Worm (Caenorhabditis elegans) whole organism, young adult: ENCODE data around the gene F54E7.9.

Experiments
- B0035.1 ChIP-seq: sonication (generic microtip); optimal IDR thresholded peaks from 2 replicates; lab custom pipeline; 2016; ENCODE audit warnings: missing genetic modification characterization, mild to moderate bottlenecking, missing compliant biosample characterization, missing genotype, missing genetic modification reagents
- C17E4.6 ChIP-seq: fragments of 200-800 bp; sonication (Bioruptor generic); IDR thresholded peaks from 2 replicates; pipeline ENCODE4 v1.3.6; 2022; ENCODE audit warnings: missing genetic modification reagents, missing genetic modification characterization, missing compliant biosample characterization
- F23B12.7 ChIP-seq: sonication (generic microtip); optimal IDR thresholded peaks from 2 replicates; lab custom pipeline; 2017; ENCODE audit warnings: missing genetic modification characterization, mild to moderate bottlenecking, missing compliant biosample characterization, antibody characterized with exemption, moderate library complexity; ENCODE audit not compliant: insufficient read depth
- F37B4.10 ChIP-seq: fragments of 200-800 bp; sonication (Bioruptor generic); IDR thresholded peaks from 2 replicates; pipeline ENCODE4 v1.3.6; 2022; ENCODE audit warnings: missing genetic modification characterization, missing compliant biosample characterization
- F39B2.1 ChIP-seq: fragments of 200-800 bp; sonication (Bioruptor generic); IDR thresholded peaks from 2 replicates; pipeline ENCODE4 v1.3.6; 2022; ENCODE audit warnings: missing genetic modification reagents, missing genetic modification characterization, missing compliant biosample characterization
- F55B11.4 ChIP-seq: sonication (generic microtip); optimal IDR thresholded peaks from 2 replicates; lab custom pipeline; 2016; ENCODE audit warnings: missing compliant biosample characterization, missing genetic modification characterization, borderline replicate concordance; ENCODE audit not compliant: insufficient read depth
- F57A8.1 ChIP-seq: fragments of 200-800 bp; sonication (Bioruptor generic); optimal IDR thresholded peaks from 2 replicates; lab custom pipeline; 2018; ENCODE audit warnings: mild to moderate bottlenecking, missing genetic modification characterization, moderate library complexity, missing compliant biosample characterization
- F57C9.4 ChIP-seq: sonication (generic microtip); optimal IDR thresholded peaks from 2 replicates; lab custom pipeline; 2017; ENCODE audit warnings: mild to moderate bottlenecking, missing genetic modification characterization, missing compliant biosample characterization
- T26A5.8 ChIP-seq: sonication (generic microtip); optimal IDR thresholded peaks from 2 replicates; lab custom pipeline; 2016; ENCODE audit warnings: missing genetic modification characterization, missing compliant biosample characterization
- Y53G8AR.9 ChIP-seq: fragments of 200-800 bp; sonication (Bioruptor generic); conservative IDR thresholded peaks from 2 replicates; pipeline ENCODE4 v1.3.6; 2022; ENCODE audit warnings: missing genetic modification reagents, missing genetic modification characterization, missing compliant biosample characterization
- athp-1 ChIP-seq: sonication (generic microtip); optimal IDR thresholded peaks from 2 replicates; lab custom pipeline; 2017; ENCODE audit warnings: mild to moderate bottlenecking, missing genetic modification characterization, missing compliant biosample characterization
- attf-3 ChIP-seq: fragments of 200-800 bp; sonication (Bioruptor generic); conservative IDR thresholded peaks from 2 replicates; pipeline ENCODE4 v1.3.6; 2022; ENCODE audit warnings: missing genetic modification reagents, missing genetic modification characterization, missing compliant biosample characterization
- attf-5 ChIP-seq: fragments of 200-800 bp; sonication (Bioruptor generic); optimal IDR thresholded peaks from 2 replicates; lab custom pipeline; 2018; ENCODE audit warnings: mild to moderate bottlenecking, missing genetic modification characterization, missing compliant biosample characterization
- attf-6 ChIP-seq: fragments of 200-800 bp; sonication (Bioruptor generic); IDR thresholded peaks from 2 replicates; pipeline ENCODE4 v1.3.6; 2022; ENCODE audit warnings: missing genetic modification reagents, missing genetic modification characterization, missing compliant biosample characterization
- bed-2 ChIP-seq: fragments of 200-800 bp; sonication (Bioruptor generic); IDR thresholded peaks from 2 replicates; pipeline ENCODE4 v1.3.6; 2022; ENCODE audit warnings: missing genetic modification reagents, missing genetic modification characterization, missing compliant biosample characterization
- ccch-3 ChIP-seq: fragments of 200-800 bp; sonication (Bioruptor generic); optimal IDR thresholded peaks from 2 replicates; lab custom pipeline; 2018; ENCODE audit warnings: mild to moderate bottlenecking, missing genetic modification characterization, missing compliant biosample characterization
- ceh-27 ChIP-seq: fragments of 200-800 bp; sonication (Bioruptor generic); optimal IDR thresholded peaks from 2 replicates; lab custom pipeline; 2018; ENCODE audit warnings: mild to moderate bottlenecking, missing genetic modification characterization, moderate library complexity, missing compliant biosample characterization
- ceh-40 ChIP-seq: fragments of 200-800 bp; sonication (Bioruptor generic); IDR thresholded peaks from 2 replicates; pipeline ENCODE4 v1.3.6; 2022; ENCODE audit warnings: missing genetic modification characterization, missing compliant biosample characterization
- ceh-58 ChIP-seq: fragments of 200-800 bp; sonication (Bioruptor generic); IDR thresholded peaks from 2 replicates; pipeline ENCODE4 v1.3.6; 2022; ENCODE audit warnings: missing genetic modification characterization, missing compliant biosample characterization
- ceh-79 ChIP-seq: sonication (generic microtip); optimal IDR thresholded peaks from 2 replicates; lab custom pipeline; 2017; ENCODE audit warnings: mild to moderate bottlenecking, missing genetic modification characterization, missing compliant biosample characterization
- chd-7 ChIP-seq: sonication (generic microtip); optimal IDR thresholded peaks from 2 replicates; lab custom pipeline; 2016; ENCODE audit warnings: mild to moderate bottlenecking, missing genetic modification characterization, moderate library complexity, missing compliant biosample characterization
- dox-1 ChIP-seq: fragments of 200-800 bp; sonication (Bioruptor generic); IDR thresholded peaks from 2 replicates; pipeline ENCODE4 v1.3.6; 2022; ENCODE audit warnings: missing genetic modification reagents, missing genetic modification characterization, missing compliant biosample characterization
- dpff-1 ChIP-seq: sonication (generic microtip); optimal IDR thresholded peaks from 2 replicates; lab custom pipeline; 2017; ENCODE audit warnings: mild to moderate bottlenecking, missing genetic modification characterization, missing compliant biosample characterization
- efl-1 ChIP-seq: fragments of 150-350 bp; optimal IDR thresholded peaks from 2 replicates; lab custom pipeline; 2014; ENCODE audit warnings: missing biosample characterization, missing genetic modification reagents, missing genetic modification characterization
- egl-18 ChIP-seq: fragments of 200-800 bp; sonication (Bioruptor generic); IDR thresholded peaks from 2 replicates; pipeline ENCODE4 v1.3.6; 2022; ENCODE audit warnings: missing genetic modification reagents, missing genetic modification characterization, missing compliant biosample characterization
- egl-44 ChIP-seq: fragments of 200-800 bp; sonication (Bioruptor generic); IDR thresholded peaks from 2 replicates; pipeline ENCODE4 v1.3.6; 2022; ENCODE audit warnings: missing genetic modification reagents, missing genetic modification characterization, missing compliant biosample characterization
- gei-17 ChIP-seq: fragments of 200-800 bp; sonication (Bioruptor generic); optimal IDR thresholded peaks from 2 replicates; lab custom pipeline; 2018; ENCODE audit warnings: mild to moderate bottlenecking, missing genetic modification characterization, missing compliant biosample characterization
- him-1 ChIP-seq: sonication (generic microtip); optimal IDR thresholded peaks from 2 replicates; lab custom pipeline; 2016; ENCODE audit warnings: missing genotype, missing genetic modification reagents, missing genetic modification characterization, missing compliant biosample characterization
- hlh-26 ChIP-seq: fragments of 200-800 bp; sonication (Bioruptor generic); conservative IDR thresholded peaks from 2 replicates; pipeline ENCODE4 v1.3.6; 2022; ENCODE audit warnings: missing genetic modification reagents, missing genetic modification characterization, missing compliant biosample characterization
- hmg-1.2 ChIP-seq: fragments of 200-800 bp; sonication (Bioruptor generic); IDR thresholded peaks from 2 replicates; pipeline ENCODE4 v1.3.6; 2022; ENCODE audit warnings: missing genetic modification reagents, missing genetic modification characterization, missing compliant biosample characterization
- hmg-20 ChIP-seq: fragments of 200-800 bp; sonication (Bioruptor generic); IDR thresholded peaks from 2 replicates; pipeline ENCODE4 v1.3.6; 2022; ENCODE audit warnings: missing genetic modification reagents, missing genetic modification characterization, missing compliant biosample characterization
- lag-1 ChIP-seq: fragments of 200-800 bp; sonication (Bioruptor generic); IDR thresholded peaks from 2 replicates; pipeline ENCODE4 v1.3.6; 2022; ENCODE audit warnings: missing genetic modification reagents, missing genetic modification characterization, missing compliant biosample characterization
- let-607 ChIP-seq, 2 experiments: fragments of 200-800 bp in 1 of 2; sonication (Bioruptor generic) in 1 of 2; sonication (generic microtip) in 1 of 2; optimal IDR thresholded peaks; 2 replicates each; lab custom pipeline; 2016 to 2018; ENCODE audit warnings: mild to moderate bottlenecking in 2 of 2, missing compliant biosample characterization in 2 of 2, missing genetic modification characterization in 2 of 2, moderate library complexity in 2 of 2, missing genotype in 1 of 2
- lsy-27 ChIP-seq: sonication (generic microtip); optimal IDR thresholded peaks from 2 replicates; lab custom pipeline; 2017; ENCODE audit warnings: missing genetic modification characterization, mild to moderate bottlenecking, missing compliant biosample characterization, antibody characterized with exemption, missing genotype, borderline replicate concordance; ENCODE audit not compliant: insufficient read depth
- madf-3 ChIP-seq: fragments of 200-800 bp; sonication (Bioruptor generic); IDR thresholded peaks from 2 replicates; pipeline ENCODE4 v1.3.6; 2022; ENCODE audit warnings: missing genetic modification reagents, missing genetic modification characterization, missing compliant biosample characterization
- mcd-1 ChIP-seq: fragments of 200-800 bp; sonication (Bioruptor generic); IDR thresholded peaks from 2 replicates; pipeline ENCODE4 v1.3.6; 2022; ENCODE audit warnings: missing genetic modification reagents, missing genetic modification characterization, missing compliant biosample characterization
- mxl-1 ChIP-seq: sonication (generic microtip); optimal IDR thresholded peaks from 2 replicates; lab custom pipeline; 2016; ENCODE audit warnings: missing genetic modification characterization, missing compliant biosample characterization
- nfya-2 ChIP-seq: fragments of 200-800 bp; sonication (Bioruptor generic); IDR thresholded peaks from 2 replicates; pipeline ENCODE4 v1.3.6; 2022; ENCODE audit warnings: missing genetic modification reagents, missing genetic modification characterization, missing compliant biosample characterization
- nhr-179 ChIP-seq: sonication (generic microtip); optimal IDR thresholded peaks from 2 replicates; lab custom pipeline; 2016; ENCODE audit warnings: mild to moderate bottlenecking, missing genetic modification characterization, missing compliant biosample characterization
- rcor-1 ChIP-seq: fragments of 200-800 bp; sonication (Bioruptor generic); IDR thresholded peaks from 2 replicates; pipeline ENCODE4 v1.3.6; 2022; ENCODE audit warnings: missing genetic modification reagents, missing genetic modification characterization, missing compliant biosample characterization
- repo-1 ChIP-seq: sonication (generic microtip); optimal IDR thresholded peaks from 2 replicates; lab custom pipeline; 2017; ENCODE audit warnings: mild to moderate bottlenecking, missing genetic modification characterization, missing compliant biosample characterization
- sdz-38 ChIP-seq: sonication (generic microtip); optimal IDR thresholded peaks from 2 replicates; lab custom pipeline; 2016; ENCODE audit warnings: missing genotype, missing genetic modification characterization, missing compliant biosample characterization
- snpc-3.4 ChIP-seq: sonication (generic microtip); optimal IDR thresholded peaks from 2 replicates; lab custom pipeline; 2017; ENCODE audit warnings: missing genetic modification characterization, mild to moderate bottlenecking, missing compliant biosample characterization, antibody characterized with exemption, moderate library complexity, missing genotype, missing genetic modification reagents
- sptf-2 ChIP-seq: fragments of 200-800 bp; sonication (Bioruptor generic); optimal IDR thresholded peaks from 2 replicates; lab custom pipeline; 2018; ENCODE audit warnings: mild to moderate bottlenecking, missing genetic modification characterization, missing compliant biosample characterization
- xnd-1 ChIP-seq: sonication (generic microtip); optimal IDR thresholded peaks from 2 replicates; lab custom pipeline; 2016; ENCODE audit warnings: missing genotype, missing genetic modification reagents, missing genetic modification characterization, missing compliant biosample characterization
- ztf-18 ChIP-seq: sonication (generic microtip); optimal IDR thresholded peaks from 2 replicates; lab custom pipeline; 2016; ENCODE audit warnings: missing genotype, mild to moderate bottlenecking, missing genetic modification characterization, missing compliant biosample characterization
- ztf-25 ChIP-seq: fragments of 200-800 bp; sonication (Bioruptor generic); IDR thresholded peaks from 2 replicates; pipeline ENCODE4 v1.3.6; 2022; ENCODE audit warnings: missing genetic modification reagents, missing genetic modification characterization, missing compliant biosample characterization
- ztf-3 ChIP-seq: fragments of 200-800 bp; sonication (Bioruptor generic); optimal IDR thresholded peaks from 2 replicates; lab custom pipeline; 2018; ENCODE audit warnings: mild to moderate bottlenecking, missing genetic modification characterization, missing compliant biosample characterization
- ztf-6 ChIP-seq: fragments of 200-800 bp; sonication (Bioruptor generic); IDR thresholded peaks from 2 replicates; pipeline ENCODE4 v1.3.6; 2022; ENCODE audit warnings: missing genetic modification reagents, missing genetic modification characterization, missing compliant biosample characterization

Gene F54E7.9

ce11 chrIII:5653692-5654105, 24.0 kb downstream of the F54E7.9 start:
- TF ChIP-seq athp-1 (tag; lab: Kevin White, UChicago) (peak; percentile 59), ceh-58 (GFP tag; lab: Robert Waterston, UW) (no peak), dpff-1 (tag; lab: Kevin White, UChicago) (no peak), F57C9.4 (tag; lab: Kevin White, UChicago) (no peak), chd-7 (tag; lab: Kevin White, UChicago) (no peak), ceh-40 (GFP tag; lab: Robert Waterston, UW) (no peak), ceh-27 (GFP tag; lab: Kevin White, UChicago) (peak; percentile 13), sptf-2 (GFP tag; lab: Kevin White, UChicago) (no peak), dox-1 (GFP tag; lab: Robert Waterston, UW) (peak; percentile 85; the same call in 1 of the 2 replicates), Y53G8AR.9 (0 out of 2 replicates have a peak, but pooled peaks have one; percentile 28), C17E4.6 (GFP tag; lab: Robert Waterston, UW) (0 out of 2 replicates have a peak, but pooled peaks have one; percentile 9), efl-1 (GFP tag; lab: Kevin White, UChicago) (peak; percentile 34), ztf-6 (GFP tag; lab: Robert Waterston, UW) (no peak), repo-1 (tag; lab: Kevin White, UChicago) (peak; percentile 53), rcor-1 (GFP tag; lab: Robert Waterston, UW) (peak; percentile 71), nfya-2 (no peak), mxl-1 (no peak), sdz-38 (no peak), B0035.1 (tag; lab: Kevin White, UChicago) (no peak), xnd-1 (peak; percentile 68), snpc-3.4 (tag; lab: Kevin White, UChicago) (peak; percentile 97), F55B11.4 (tag; lab: Kevin White, UChicago) (no peak), mcd-1 (GFP tag; lab: Robert Waterston, UW) (peak; percentile 87), F23B12.7 (peak; percentile 46), lag-1 (GFP tag; lab: Robert Waterston, UW) (no peak), attf-5 (GFP tag; lab: Kevin White, UChicago) (no peak), gei-17 (no peak), bed-2 (no peak), F57A8.1 (GFP tag; lab: Kevin White, UChicago) (no peak), hmg-1.2 (GFP tag; lab: Robert Waterston, UW) (peak; percentile 92), ztf-3 (GFP tag; lab: Kevin White, UChicago) (no peak), F39B2.1 (GFP tag; lab: Robert Waterston, UW) (no peak), lsy-27 (tag; lab: Kevin White, UChicago) (no peak), egl-44 (GFP tag; lab: Robert Waterston, UW) (0 out of 2 replicates have a peak, but pooled peaks have one; percentile 37), egl-18 (GFP tag; lab: Robert Waterston, UW) (no peak), let-607 (tag; optimal IDR thresholded peaks at IDR 0.05; lab: Kevin White, UChicago) (no peak), ceh-79 (tag; lab: Kevin White, UChicago) (no peak), hmg-20 (0 out of 2 replicates have a peak, but pooled peaks have one; percentile 38), nhr-179 (tag; lab: Kevin White, UChicago) (no peak), ztf-25 (no peak), ccch-3 (GFP tag; lab: Kevin White, UChicago) (no peak), attf-3 (GFP tag; lab: Robert Waterston, UW) (no peak; the same call in 1 of the 2 replicates), madf-3 (GFP tag; lab: Robert Waterston, UW) (0 out of 2 replicates have a peak, but pooled peaks have one; percentile 31), ztf-18 (tag; lab: Kevin White, UChicago) (peak; percentile 49), hlh-26 (no peak), F37B4.10 (GFP tag; lab: Robert Waterston, UW) (no peak), attf-6 (GFP tag; lab: Robert Waterston, UW) (peak; percentile 60), him-1 (tag; lab: Kevin White, UChicago) (peak; percentile 95), T26A5.8 (tag; lab: Kevin White, UChicago) (no peak)
